Worm (Caenorhabditis elegans) whole organism, mixed stage, embryonic: ENCODE measurements around the gene dnc-1.

ENCODE experiments used
- M03D4.4 ChIP-seq: sonication (generic microtip); optimal IDR thresholded peaks from 2 replicates; lab custom pipeline; 2017; ENCODE audit warnings: mild to moderate bottlenecking, missing genetic modification characterization, missing compliant biosample characterization
- bed-3 ChIP-seq: fragments of 200-800 bp; sonication (Bioruptor generic); optimal IDR thresholded peaks from 3 replicates; lab custom pipeline; 2018; ENCODE audit warnings: mild to moderate bottlenecking, missing genetic modification characterization, moderate library complexity, missing compliant biosample characterization
- blmp-1 ChIP-seq: fragments of 150-350 bp; optimal IDR thresholded peaks from 2 replicates; lab custom pipeline; 2014; ENCODE audit warnings: missing biosample characterization, missing genetic modification characterization
- ceh-39 ChIP-seq: fragments of 150-350 bp; optimal IDR thresholded peaks from 2 replicates; lab custom pipeline; 2014; ENCODE audit warnings: missing biosample characterization, missing genetic modification characterization
- ceh-43 ChIP-seq: fragments of 200-800 bp; sonication (Bioruptor generic); optimal IDR thresholded peaks from 2 replicates; lab custom pipeline; 2018; ENCODE audit warnings: mild to moderate bottlenecking, missing genetic modification characterization, moderate library complexity, missing compliant biosample characterization
- ceh-83 ChIP-seq: fragments of 200-800 bp; sonication (Bioruptor generic); optimal IDR thresholded peaks from 2 replicates; lab custom pipeline; 2018; ENCODE audit warnings: mild to moderate bottlenecking, missing genetic modification characterization, missing compliant biosample characterization
- ces-1 ChIP-seq: fragments of 150-350 bp; optimal IDR thresholded peaks from 2 replicates; lab custom pipeline; 2014; ENCODE audit warnings: missing biosample characterization, missing genetic modification reagents, missing genetic modification characterization
- cnd-1 ChIP-seq: fragments of 200-800 bp; sonication (Bioruptor generic); optimal IDR thresholded peaks from 2 replicates; lab custom pipeline; 2018; ENCODE audit warnings: mild to moderate bottlenecking, missing genetic modification characterization, missing compliant biosample characterization
- drap-1 ChIP-seq: fragments of 200-800 bp; sonication (Bioruptor generic); optimal IDR thresholded peaks from 3 replicates; lab custom pipeline; 2018; ENCODE audit warnings: mild to moderate bottlenecking, missing genetic modification characterization, missing compliant biosample characterization
- elt-1 ChIP-seq: sonication (generic microtip); optimal IDR thresholded peaks from 2 replicates; lab custom pipeline; 2017; ENCODE audit warnings: missing genetic modification characterization, mild to moderate bottlenecking, missing compliant biosample characterization, antibody characterized with exemption, moderate library complexity, borderline replicate concordance; ENCODE audit not compliant: insufficient read depth
- elt-3 ChIP-seq: fragments of 150-350 bp; optimal IDR thresholded peaks from 2 replicates; lab custom pipeline; 2014; ENCODE audit warnings: missing biosample characterization, missing genetic modification characterization
- flh-1 ChIP-seq: fragments of 200-800 bp; sonication (Bioruptor generic); optimal IDR thresholded peaks from 2 replicates; lab custom pipeline; 2018; ENCODE audit warnings: mild to moderate bottlenecking, missing genetic modification characterization, moderate library complexity, missing compliant biosample characterization
- ham-2 ChIP-seq: fragments of 200-800 bp; sonication (Bioruptor generic); optimal IDR thresholded peaks from 2 replicates; lab custom pipeline; 2018; ENCODE audit warnings: mild to moderate bottlenecking, missing genetic modification characterization, missing compliant biosample characterization
- hlh-1 ChIP-seq: fragments of 150-350 bp; optimal IDR thresholded peaks from 2 replicates; lab custom pipeline; 2014; ENCODE audit warnings: missing biosample characterization, missing genetic modification reagents, missing genetic modification characterization
- lin-13 ChIP-seq: fragments of 150-350 bp; optimal IDR thresholded peaks from 2 replicates; lab custom pipeline; 2014; ENCODE audit warnings: missing biosample characterization, missing genetic modification characterization
- lin-32 ChIP-seq: fragments of 200-800 bp; sonication (Bioruptor generic); optimal IDR thresholded peaks from 2 replicates; lab custom pipeline; 2018; ENCODE audit warnings: mild to moderate bottlenecking, missing genetic modification characterization, missing compliant biosample characterization
- lsy-2 ChIP-seq: fragments of 150-350 bp; optimal IDR thresholded peaks from 2 replicates; lab custom pipeline; 2014; ENCODE audit warnings: missing biosample characterization, missing genetic modification characterization
- mab-5 ChIP-seq: fragments of 150-350 bp; optimal IDR thresholded peaks from 2 replicates; lab custom pipeline; 2014; ENCODE audit warnings: missing biosample characterization, missing genetic modification characterization
- mep-1 ChIP-seq: fragments of 150-350 bp; optimal IDR thresholded peaks from 2 replicates; lab custom pipeline; 2017; ENCODE audit warnings: missing biosample characterization, missing genetic modification reagents, missing genetic modification characterization, inconsistent platforms
- mls-2 ChIP-seq: sonication (generic microtip); optimal IDR thresholded peaks from 2 replicates; lab custom pipeline; 2016; ENCODE audit warnings: mild to moderate bottlenecking, missing genetic modification characterization, moderate library complexity, missing compliant biosample characterization
- nhr-12 ChIP-seq: fragments of 150-350 bp; optimal IDR thresholded peaks from 2 replicates; lab custom pipeline; 2014; ENCODE audit warnings: missing biosample characterization, missing genetic modification characterization
- nhr-2 ChIP-seq: fragments of 150-350 bp; optimal IDR thresholded peaks from 2 replicates; lab custom pipeline; 2014; ENCODE audit warnings: missing biosample characterization, missing genetic modification characterization
- nhr-237 ChIP-seq: fragments of 150-350 bp; optimal IDR thresholded peaks from 2 replicates; lab custom pipeline; 2014; ENCODE audit warnings: missing biosample characterization, missing genetic modification characterization
- nhr-28 ChIP-seq: fragments of 150-350 bp; optimal IDR thresholded peaks from 2 replicates; lab custom pipeline; 2014; ENCODE audit warnings: missing biosample characterization, missing genetic modification characterization
- nhr-76 ChIP-seq: sonication (generic microtip); optimal IDR thresholded peaks from 2 replicates; lab custom pipeline; 2017; ENCODE audit warnings: missing biosample characterization, missing genetic modification characterization
- pha-4 ChIP-seq: fragments of 150-350 bp; optimal IDR thresholded peaks from 2 replicates; lab custom pipeline; 2018; ENCODE audit warnings: missing biosample characterization, missing genetic modification reagents, missing genetic modification characterization
- sem-2 ChIP-seq: fragments of 200-800 bp; sonication (Bioruptor generic); optimal IDR thresholded peaks from 2 replicates; lab custom pipeline; 2018; ENCODE audit warnings: mild to moderate bottlenecking, missing genetic modification characterization, missing compliant biosample characterization
- snpc-4 ChIP-seq: fragments of 150-350 bp; optimal IDR thresholded peaks from 2 replicates; lab custom pipeline; 2014; ENCODE audit warnings: missing biosample characterization, missing genetic modification characterization
- sptf-1 ChIP-seq: sonication (generic microtip); optimal IDR thresholded peaks from 2 replicates; lab custom pipeline; 2017; ENCODE audit warnings: mild to moderate bottlenecking, missing genetic modification characterization, moderate library complexity, missing compliant biosample characterization
- tbx-8 ChIP-seq: fragments of 200-800 bp; sonication (Bioruptor generic); optimal IDR thresholded peaks from 2 replicates; lab custom pipeline; 2018; ENCODE audit warnings: mild to moderate bottlenecking, missing genetic modification characterization, moderate library complexity, missing compliant biosample characterization
- unc-120 ChIP-seq: sonication (generic microtip); optimal IDR thresholded peaks from 2 replicates; lab custom pipeline; 2017; ENCODE audit warnings: missing genetic modification characterization, missing compliant biosample characterization; ENCODE audit not compliant: poor library complexity, severe bottlenecking
- unc-39 ChIP-seq: fragments of 150-350 bp; optimal IDR thresholded peaks from 2 replicates; lab custom pipeline; 2014; ENCODE audit warnings: missing biosample characterization, missing genetic modification characterization
- unc-62 ChIP-seq: fragments of 150-350 bp; optimal IDR thresholded peaks from 2 replicates; lab custom pipeline; 2014; ENCODE audit warnings: missing biosample characterization, missing genetic modification reagents, missing genetic modification characterization
- zip-8 ChIP-seq: fragments of 150-350 bp; optimal IDR thresholded peaks from 2 replicates; lab custom pipeline; 2014; ENCODE audit warnings: missing biosample characterization, missing genetic modification characterization
- ztf-11 ChIP-seq: fragments of 150-350 bp; optimal IDR thresholded peaks from 2 replicates; lab custom pipeline; 2014; ENCODE audit warnings: missing biosample characterization, missing genetic modification characterization

dnc-1 gene

ce11 chrIV:10935853-10936491 lies 3.0 kb upstream of the dnc-1 start, which contains the start of gene lgg-2:
Gene lgg-2 (minus strand): TSS chrIV:10935903.
- peak; percentile 35 for TF ChIP-seq mls-2
- peak; percentile 70 for TF ChIP-seq ces-1 (GFP tag; lab: Kevin White, UChicago)
- TF ChIP-seq nhr-12 (tag; lab: Kevin White, UChicago) = peak; percentile 53
- peak; percentile 45 for TF ChIP-seq blmp-1
- TF ChIP-seq lin-32 (GFP tag; lab: Kevin White, UChicago) = peak; percentile 27
- peak; percentile 21 for TF ChIP-seq elt-1
- TF ChIP-seq unc-62 = peak; percentile 86
- no peak for TF ChIP-seq nhr-2 (tag; lab: Kevin White, UChicago)
- TF ChIP-seq flh-1 (GFP tag; lab: Kevin White, UChicago) = no peak
- peak; percentile 76 for TF ChIP-seq ham-2 (GFP tag; lab: Kevin White, UChicago)
- TF ChIP-seq ceh-43 (GFP tag; lab: Kevin White, UChicago) = no peak
- no peak for TF ChIP-seq zip-8
- TF ChIP-seq ceh-39 (tag; lab: Kevin White, UChicago) = peak; percentile 82
- peak; percentile 85 for TF ChIP-seq hlh-1 (tag; lab: Kevin White, UChicago)
- TF ChIP-seq pha-4 (tag; lab: Kevin White, UChicago) = peak; percentile 45
- TF ChIP-seq sptf-1 = no peak
- no peak for TF ChIP-seq unc-39
- no peak for TF ChIP-seq nhr-28 (tag; lab: Kevin White, UChicago)
- peak; percentile 68 for TF ChIP-seq mep-1 (tag; lab: Kevin White, UChicago)
- peak; percentile 74 for TF ChIP-seq unc-120 (tag; lab: Kevin White, UChicago)
- TF ChIP-seq cnd-1 = peak; percentile 50
- TF ChIP-seq bed-3 (GFP tag; lab: Kevin White, UChicago) = no peak
- no peak for TF ChIP-seq snpc-4 (tag; lab: Kevin White, UChicago)
- TF ChIP-seq sem-2 = no peak
- no peak for TF ChIP-seq mab-5 (tag; lab: Kevin White, UChicago)
- no peak for TF ChIP-seq M03D4.4 (tag; lab: Kevin White, UChicago)
- peak; percentile 46 for TF ChIP-seq lsy-2
- peak; percentile 20 for TF ChIP-seq drap-1 (GFP tag; lab: Kevin White, UChicago)
- peak; percentile 49 for TF ChIP-seq ztf-11 (tag; lab: Kevin White, UChicago)
- TF ChIP-seq nhr-237 (tag; lab: Kevin White, UChicago) = peak; percentile 55
- TF ChIP-seq tbx-8 (GFP tag; lab: Kevin White, UChicago) = no peak
- no peak for TF ChIP-seq nhr-76 (tag; lab: Kevin White, UChicago)
- TF ChIP-seq elt-3 = no peak
- no peak for TF ChIP-seq ceh-83 (GFP tag; lab: Kevin White, UChicago)
- no peak for TF ChIP-seq lin-13 (tag; lab: Kevin White, UChicago)

DNA sequence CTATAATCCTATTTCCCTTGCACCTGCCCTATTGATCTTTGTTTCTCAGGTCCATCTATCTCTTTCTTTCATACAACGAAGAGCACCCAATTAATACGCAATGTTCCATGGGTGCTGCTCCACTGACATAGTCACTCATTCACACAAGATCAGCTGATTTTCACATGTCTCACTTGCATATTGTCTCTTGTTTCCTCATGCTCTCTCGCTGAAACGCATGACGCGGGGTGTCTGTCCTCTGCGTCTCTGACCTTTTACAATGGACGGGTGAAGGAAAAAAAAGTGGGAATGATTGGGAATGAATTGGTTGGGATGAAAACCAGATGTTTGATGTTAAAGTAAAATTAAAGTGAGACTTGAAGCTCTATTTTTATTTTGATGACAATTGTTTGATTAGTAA lies 2.3 kb upstream of the dnc-1 start:
- TF ChIP-seq sptf-1 = peak; percentile 6
- no peak for TF ChIP-seq ztf-11 (tag; lab: Kevin White, UChicago)
- no peak for TF ChIP-seq ceh-39 (tag; lab: Kevin White, UChicago)
- no peak for TF ChIP-seq drap-1 (GFP tag; lab: Kevin White, UChicago)
- no peak for TF ChIP-seq unc-39
- TF ChIP-seq mab-5 (tag; lab: Kevin White, UChicago) = no peak
- TF ChIP-seq blmp-1 = no peak
- TF ChIP-seq zip-8 = no peak
- peak; percentile 75 for TF ChIP-seq hlh-1 (tag; lab: Kevin White, UChicago)
- no peak for TF ChIP-seq tbx-8 (GFP tag; lab: Kevin White, UChicago)
- peak; percentile 27 for TF ChIP-seq cnd-1
- TF ChIP-seq mep-1 (tag; lab: Kevin White, UChicago) = no peak
- peak; percentile 73 for TF ChIP-seq unc-120 (tag; lab: Kevin White, UChicago)
- TF ChIP-seq mls-2 = peak; percentile 12
- TF ChIP-seq pha-4 (tag; lab: Kevin White, UChicago) = no peak
- TF ChIP-seq nhr-2 (tag; lab: Kevin White, UChicago) = peak; percentile 40
- TF ChIP-seq nhr-28 (tag; lab: Kevin White, UChicago) = no peak
- peak; percentile 40 for TF ChIP-seq lsy-2
- TF ChIP-seq nhr-237 (tag; lab: Kevin White, UChicago) = no peak
- TF ChIP-seq unc-62 = peak; percentile 95
- TF ChIP-seq ceh-43 (GFP tag; lab: Kevin White, UChicago) = no peak
- no peak for TF ChIP-seq M03D4.4 (tag; lab: Kevin White, UChicago)
- TF ChIP-seq elt-1 = no peak
- peak; percentile 47 for TF ChIP-seq ces-1 (GFP tag; lab: Kevin White, UChicago)

ce11 chrIV:10934786-10935185 lies 1.8 kb upstream of the dnc-1 start:
- TF ChIP-seq unc-39 (no peak), ceh-43 (GFP tag; lab: Kevin White, UChicago) (no peak)
